Fruit fly (Drosophila melanogaster) whole organism, embryonic: Measurements from ENCODE around the gene CG14913.

Experiments used
- BtbVII ChIP-seq: fragments of 200-800 bp; sonication (Bioruptor generic); optimal IDR thresholded peaks from 3 replicates; lab custom pipeline; 2017; ENCODE audit warnings: missing biosample characterization, mild to moderate bottlenecking, missing genetic modification characterization
- CG10147 ChIP-seq: fragments of 200-800 bp; sonication (Bioruptor generic); optimal IDR thresholded peaks from 2 replicates; lab custom pipeline; 2019; ENCODE audit warnings: missing biosample characterization, mild to moderate bottlenecking, missing genetic modification characterization, moderate library complexity
- CG12299 ChIP-seq: fragments of 200-800 bp; sonication (Bioruptor generic); optimal IDR thresholded peaks from 2 replicates; lab custom pipeline; 2018; ENCODE audit warnings: missing biosample characterization, mild to moderate bottlenecking, missing genetic modification characterization
- CG12659 ChIP-seq: fragments of 200-800 bp; sonication (Bioruptor generic); optimal IDR thresholded peaks from 3 replicates; lab custom pipeline; 2017; ENCODE audit warnings: mild to moderate bottlenecking, missing biosample characterization, missing genetic modification reagents, missing genetic modification characterization
- CG12942 ChIP-seq: fragments of 200-800 bp; sonication (Bioruptor generic); optimal IDR thresholded peaks from 3 replicates; lab custom pipeline; 2016; ENCODE audit warnings: missing biosample characterization, missing genetic modification characterization
- CG13424 ChIP-seq: fragments of 200-800 bp; sonication (Bioruptor generic); optimal IDR thresholded peaks from 2 replicates; lab custom pipeline; 2019; ENCODE audit warnings: missing biosample characterization, mild to moderate bottlenecking, missing genetic modification characterization, moderate library complexity
- CG14710 ChIP-seq: fragments of 200-800 bp; sonication (Bioruptor generic); optimal IDR thresholded peaks from 3 replicates; lab custom pipeline; 2019; ENCODE audit warnings: missing biosample characterization, mild to moderate bottlenecking, missing genetic modification characterization, moderate library complexity
- CG14860 ChIP-seq: fragments of 200-800 bp; sonication (Bioruptor generic); IDR thresholded peaks from 3 replicates; pipeline ENCODE4 v1.3.6; 2022; ENCODE audit warnings: missing biosample characterization, missing genetic modification characterization; ENCODE audit not compliant: partially characterized antibody
- CG15514 ChIP-seq: fragments of 200-800 bp; sonication (Bioruptor generic); optimal IDR thresholded peaks from 3 replicates; lab custom pipeline; 2017; ENCODE audit warnings: missing biosample characterization, missing genetic modification characterization, mild to moderate bottlenecking, moderate library complexity, missing genetic modification reagents
- CG1647 ChIP-seq: fragments of 200-800 bp; sonication (Bioruptor generic); optimal IDR thresholded peaks from 3 replicates; lab custom pipeline; 2016; ENCODE audit warnings: missing biosample characterization, missing genetic modification characterization
- CG17328 ChIP-seq: fragments of 200-800 bp; sonication (Bioruptor generic); IDR thresholded peaks from 2 replicates; pipeline ENCODE4 v1.3.6; 2022; ENCODE audit warnings: missing biosample characterization, missing genetic modification characterization
- CG17802 ChIP-seq: fragments of 200-800 bp; sonication (Bioruptor generic); optimal IDR thresholded peaks from 2 replicates; lab custom pipeline; 2018; ENCODE audit warnings: missing biosample characterization, mild to moderate bottlenecking, missing genetic modification characterization, moderate library complexity
- CG18599 ChIP-seq: fragments of 200-800 bp; sonication (Bioruptor generic); optimal IDR thresholded peaks from 3 replicates; lab custom pipeline; 2017; ENCODE audit warnings: missing biosample characterization, missing genetic modification characterization, mild to moderate bottlenecking, moderate library complexity, missing genetic modification reagents
- CG2678 ChIP-seq: fragments of 200-800 bp; sonication (Bioruptor generic); optimal IDR thresholded peaks from 3 replicates; lab custom pipeline; 2019; ENCODE audit warnings: missing biosample characterization, mild to moderate bottlenecking, missing genetic modification characterization, moderate library complexity
- CG2875 ChIP-seq: fragments of 200-800 bp; sonication (Bioruptor generic); optimal IDR thresholded peaks from 2 replicates; lab custom pipeline; 2017; ENCODE audit warnings: missing biosample characterization, mild to moderate bottlenecking, missing genetic modification characterization, missing genetic modification reagents
- CG3163 ChIP-seq: fragments of 200-800 bp; sonication (Bioruptor generic); optimal IDR thresholded peaks from 3 replicates; lab custom pipeline; 2016; ENCODE audit warnings: missing biosample characterization, missing genetic modification characterization
- CG3281 ChIP-seq: fragments of 200-800 bp; sonication (Bioruptor generic); optimal IDR thresholded peaks from 3 replicates; lab custom pipeline; 2017; ENCODE audit warnings: missing biosample characterization, mild to moderate bottlenecking, missing genetic modification characterization
- CG34376 ChIP-seq: fragments of 200-800 bp; sonication (Bioruptor generic); optimal IDR thresholded peaks from 2 replicates; lab custom pipeline; 2018; ENCODE audit warnings: missing biosample characterization, mild to moderate bottlenecking, missing genetic modification characterization
- CG6791 ChIP-seq: fragments of 200-800 bp; sonication (Bioruptor generic); IDR thresholded peaks from 3 replicates; pipeline ENCODE4 v1.3.6; 2022; ENCODE audit warnings: missing biosample characterization, missing genetic modification characterization; ENCODE audit not compliant: partially characterized antibody
- CG7786 ChIP-seq: fragments of 200-800 bp; sonication (Bioruptor generic); optimal IDR thresholded peaks from 2 replicates; lab custom pipeline; 2016; ENCODE audit warnings: missing biosample characterization, missing genetic modification characterization
- CHES-1-like ChIP-seq: fragments of 200-800 bp; sonication (Bioruptor generic); optimal IDR thresholded peaks from 2 replicates; lab custom pipeline; 2016; ENCODE audit warnings: missing biosample characterization, missing genetic modification characterization
- Camta ChIP-seq: fragments of 200-800 bp; sonication (Bioruptor generic); optimal IDR thresholded peaks from 2 replicates; lab custom pipeline; 2016; ENCODE audit warnings: missing biosample characterization, missing genetic modification characterization
- Dip2 ChIP-seq: fragments of 200-800 bp; sonication (Bioruptor generic); IDR thresholded peaks from 2 replicates; pipeline ENCODE4 v1.3.6; 2022; ENCODE audit warnings: missing biosample characterization, missing genetic modification characterization
- Doc2 ChIP-seq: fragments of 200-800 bp; sonication (Bioruptor generic); IDR thresholded peaks from 2 replicates; pipeline ENCODE4 v1.3.6; 2022; ENCODE audit warnings: missing biosample characterization, missing genetic modification characterization
- Eip74EF ChIP-seq, 2 experiments: fragments of 200-800 bp in 1 of 2; fragments of >200 bp in 1 of 2; sonication (Bioruptor generic) in 1 of 2; optimal IDR thresholded peaks; 2 replicates each; lab custom pipeline; 2017 to 2019; ENCODE audit warnings: missing biosample characterization in 2 of 2, missing genetic modification characterization in 2 of 2, mild to moderate bottlenecking in 1 of 2, moderate library complexity in 1 of 2
- Hr51 ChIP-seq, 2 experiments: fragments of 200-800 bp; sonication (Bioruptor generic); optimal IDR thresholded peaks; 2 replicates in 1 of 2; 3 replicates in 1 of 2; lab custom pipeline; 2016 to 2018; ENCODE audit warnings: missing biosample characterization in 2 of 2, missing genetic modification characterization in 2 of 2, mild to moderate bottlenecking in 1 of 2, moderate library complexity in 1 of 2
- Hsf ChIP-seq: fragments of 200-800 bp; sonication (Bioruptor generic); optimal IDR thresholded peaks from 3 replicates; lab custom pipeline; 2016; ENCODE audit warnings: missing biosample characterization, missing genetic modification characterization
- Jarid2 ChIP-seq: fragments of 200-800 bp; sonication (Bioruptor generic); optimal IDR thresholded peaks from 3 replicates; lab custom pipeline; 2017; ENCODE audit warnings: mild to moderate bottlenecking, missing biosample characterization, missing genetic modification reagents, missing genetic modification characterization
- Lpt ChIP-seq: fragments of >200 bp; optimal IDR thresholded peaks from 2 replicates; lab custom pipeline; 2018; ENCODE audit warnings: missing biosample characterization, missing genetic modification characterization
- Nf-YA ChIP-seq: fragments of 200-800 bp; sonication (Bioruptor generic); IDR thresholded peaks from 2 replicates; pipeline ENCODE4 v1.3.6; 2022; ENCODE audit warnings: missing biosample characterization, missing genetic modification characterization
- Oli ChIP-seq: fragments of 200-800 bp; sonication (Bioruptor generic); optimal IDR thresholded peaks from 2 replicates; lab custom pipeline; 2018; ENCODE audit warnings: missing biosample characterization, mild to moderate bottlenecking, missing genetic modification characterization, moderate library complexity
- Pdp1 ChIP-seq, 2 experiments: fragments of 200-800 bp; sonication (Bioruptor generic); optimal IDR thresholded peaks; 3 replicates each; lab custom pipeline; 2016; ENCODE audit warnings: missing biosample characterization in 2 of 2, missing genetic modification characterization in 2 of 2, mild to moderate bottlenecking in 1 of 2, moderate library complexity in 1 of 2
- bbx ChIP-seq: fragments of 200-800 bp; sonication (Bioruptor generic); IDR thresholded peaks from 2 replicates; pipeline ENCODE4 v1.3.6; 2022; ENCODE audit warnings: missing biosample characterization, missing genetic modification characterization; ENCODE audit not compliant: partially characterized antibody
- da ChIP-seq: fragments of 200-800 bp; sonication (Bioruptor generic); optimal IDR thresholded peaks from 2 replicates; lab custom pipeline; 2016; ENCODE audit warnings: missing biosample characterization, missing genetic modification characterization
- dpn ChIP-seq, 2 experiments: fragments of 200-800 bp; sonication (Bioruptor generic); optimal IDR thresholded peaks; 3 replicates each; lab custom pipeline; 2016; ENCODE audit warnings: missing biosample characterization in 2 of 2, missing genetic modification characterization in 2 of 2
- gfzf ChIP-seq: fragments of 200-800 bp; sonication (Bioruptor generic); optimal IDR thresholded peaks from 2 replicates; lab custom pipeline; 2016; ENCODE audit warnings: missing biosample characterization, mild to moderate bottlenecking, missing genetic modification characterization, moderate library complexity
- gsb-n ChIP-seq: fragments of 200-800 bp; sonication (Bioruptor generic); optimal IDR thresholded peaks from 3 replicates; lab custom pipeline; 2018; ENCODE audit warnings: missing biosample characterization, mild to moderate bottlenecking, missing genetic modification characterization
- jigr1 ChIP-seq: fragments of 200-800 bp; sonication (Bioruptor generic); IDR thresholded peaks from 3 replicates; pipeline ENCODE4 v1.3.6; 2022; ENCODE audit warnings: missing biosample characterization, missing genetic modification characterization
- mld ChIP-seq: fragments of 200-800 bp; sonication (Bioruptor generic); IDR thresholded peaks from 3 replicates; pipeline ENCODE4 v1.3.6; 2022; ENCODE audit warnings: missing biosample characterization, missing genetic modification characterization; ENCODE audit not compliant: partially characterized antibody
- nerfin-1 ChIP-seq: fragments of 200-800 bp; sonication (Bioruptor generic); optimal IDR thresholded peaks from 3 replicates; lab custom pipeline; 2019; ENCODE audit warnings: missing biosample characterization, mild to moderate bottlenecking, missing genetic modification characterization, moderate library complexity
- phol ChIP-seq: fragments of 200-800 bp; sonication (Bioruptor generic); optimal IDR thresholded peaks from 3 replicates; lab custom pipeline; 2018; ENCODE audit warnings: missing biosample characterization, mild to moderate bottlenecking, missing genetic modification characterization, moderate library complexity
- pita ChIP-seq: fragments of 200-800 bp; sonication (Bioruptor generic); optimal IDR thresholded peaks from 2 replicates; lab custom pipeline; 2017; ENCODE audit warnings: missing biosample characterization, mild to moderate bottlenecking, missing genetic modification characterization
- prd ChIP-seq, 3 experiments: fragments of >200 bp in 2 of 3; fragments of 200-800 bp in 1 of 3; sonication (Bioruptor generic) in 1 of 3; optimal IDR thresholded peaks in 2 of 3; IDR thresholded peaks in 1 of 3; 2 replicates in 2 of 3; 3 replicates in 1 of 3; pipeline versions ENCODE4 v1.3.6 to Lab custom; 2017 to 2022; ENCODE audit warnings: missing biosample characterization in 1 of 3, missing genetic modification characterization in 1 of 3
- rib ChIP-seq: fragments of 200-800 bp; sonication (Bioruptor generic); IDR thresholded peaks from 2 replicates; pipeline ENCODE4 v1.3.6; 2022; ENCODE audit warnings: missing biosample characterization, missing genetic modification characterization
- run ChIP-seq: fragments of 200-800 bp; sonication (Bioruptor generic); optimal IDR thresholded peaks from 3 replicates; lab custom pipeline; 2018; ENCODE audit warnings: missing biosample characterization, mild to moderate bottlenecking, missing genetic modification characterization
- sens-2 ChIP-seq: fragments of 200-800 bp; sonication (Bioruptor generic); IDR thresholded peaks from 2 replicates; pipeline ENCODE4 v1.3.6; 2022; ENCODE audit warnings: missing biosample characterization, missing genetic modification characterization
- slp2 ChIP-seq: fragments of 200-800 bp; sonication (Bioruptor generic); optimal IDR thresholded peaks from 2 replicates; lab custom pipeline; 2016; ENCODE audit warnings: missing biosample characterization, missing genetic modification characterization
- tx ChIP-seq: fragments of 200-800 bp; sonication (Bioruptor generic); optimal IDR thresholded peaks from 2 replicates; lab custom pipeline; 2016; ENCODE audit warnings: missing biosample characterization, missing genetic modification characterization
- unc-4 ChIP-seq: fragments of 200-800 bp; sonication (Bioruptor generic); IDR thresholded peaks from 2 replicates; pipeline ENCODE4 v1.3.6; 2022; ENCODE audit warnings: missing biosample characterization, missing genetic modification characterization; ENCODE audit not compliant: partially characterized antibody

The CG14913 gene

DNA sequence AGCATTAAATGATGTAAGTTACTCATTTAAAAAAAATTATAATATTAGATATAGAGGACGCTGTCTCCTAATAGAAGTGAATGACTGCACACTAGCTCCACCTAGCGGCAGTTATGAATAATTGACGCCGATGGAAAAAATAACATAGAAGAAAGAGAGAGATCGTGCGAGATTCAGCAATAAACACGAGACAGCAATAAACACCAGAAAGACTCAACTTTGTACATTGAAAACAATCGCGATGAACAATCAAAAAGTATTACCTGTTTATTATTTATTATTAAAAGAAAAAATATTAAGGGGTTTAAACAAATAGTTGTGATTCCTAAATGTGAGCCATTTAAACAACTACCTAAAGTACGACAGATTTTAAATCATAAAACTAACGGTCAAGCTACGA, 30.7 kb upstream of the CG14913 start (continued):
- no peak for TF ChIP-seq CG34376 (GFP tag; lab: Kevin White, UChicago)
- TF ChIP-seq CG17802, result no peak
- peak; percentile 54 for TF ChIP-seq phol
- no peak for TF ChIP-seq slp2 (GFP tag; lab: Kevin White, UChicago)
- TF ChIP-seq CHES-1-like (GFP tag; lab: Kevin White, UChicago), result no peak
- TF ChIP-seq Camta, result no peak
- no peak for TF ChIP-seq pita
- TF ChIP-seq unc-4, result no peak
- no peak for TF ChIP-seq BtbVII (GFP tag; lab: Kevin White, UChicago)
- TF ChIP-seq run (tag; lab: Kevin White, UChicago), result no peak
- no peak for TF ChIP-seq Lpt (GFP tag; lab: Kevin White, UChicago)
- no peak for TF ChIP-seq Eip74EF (GFP tag; optimal IDR thresholded peaks at IDR 0.05; lab: Kevin White, UChicago)
- TF ChIP-seq CG1647, result no peak
- no peak for TF ChIP-seq CG3163 (GFP tag; lab: Kevin White, UChicago)
- TF ChIP-seq bbx, result no peak
- TF ChIP-seq gsb-n, result no peak
- peak; percentile 47 for TF ChIP-seq CG14710 (tag; lab: Kevin White, UChicago)
- TF ChIP-seq Hr51 (GFP tag; optimal IDR thresholded peaks at IDR 0.05; lab: Kevin White, UChicago), result no peak
- TF ChIP-seq Hsf (GFP tag; lab: Kevin White, UChicago), result no peak
- TF ChIP-seq CG2678 (tag; lab: Kevin White, UChicago), result peak; percentile 66
- no peak for TF ChIP-seq CG2875 (GFP tag; lab: Kevin White, UChicago)
- TF ChIP-seq Pdp1 (GFP tag; optimal IDR thresholded peaks at IDR 0.05; lab: Kevin White, UChicago), result peak in 1 of 2 experiments; percentile 19
- no peak; the same call in 1 of the 2 replicates for TF ChIP-seq sens-2
- no peak for TF ChIP-seq CG10147 (GFP tag; lab: Kevin White, UChicago)
- TF ChIP-seq prd (optimal IDR thresholded peaks at IDR 0.05; lab: Kevin White, UChicago), result no peak
- peak; percentile 59 for TF ChIP-seq prd (GFP tag; IDR thresholded peaks at IDR 0.05; lab: Robert Waterston, UW)
- peak; percentile 11 for TF ChIP-seq CG13424 (tag; lab: Kevin White, UChicago)
- no peak for TF ChIP-seq CG3281
- no peak for TF ChIP-seq CG12942 (GFP tag; lab: Kevin White, UChicago)
- TF ChIP-seq CG7786, result no peak
- no peak for TF ChIP-seq gfzf (GFP tag; lab: Kevin White, UChicago)
- no peak for TF ChIP-seq Jarid2
- TF ChIP-seq jigr1 (GFP tag; lab: Robert Waterston, UW), result no peak
- no peak for TF ChIP-seq tx (GFP tag; lab: Kevin White, UChicago)
- TF ChIP-seq CG17328 (GFP tag; lab: Robert Waterston, UW), result no peak
- no peak for TF ChIP-seq Nf-YA (GFP tag; lab: Robert Waterston, UW)
- TF ChIP-seq Doc2 (GFP tag; lab: Robert Waterston, UW), result no peak
- no peak for TF ChIP-seq CG18599 (GFP tag; lab: Kevin White, UChicago)
- TF ChIP-seq CG12299 (tag; lab: Kevin White, UChicago), result no peak
- TF ChIP-seq rib (GFP tag; lab: Robert Waterston, UW), result no peak
- no peak for TF ChIP-seq da (GFP tag; lab: Kevin White, UChicago)
- TF ChIP-seq Dip2 (GFP tag; lab: Robert Waterston, UW), result peak; percentile 91
- TF ChIP-seq mld (GFP tag; lab: Robert Waterston, UW), result no peak
- no peak for TF ChIP-seq Oli (tag; lab: Kevin White, UChicago)
- no peak for TF ChIP-seq nerfin-1 (tag; lab: Kevin White, UChicago)
- no peak for TF ChIP-seq dpn (GFP tag; optimal IDR thresholded peaks at IDR 0.05; lab: Kevin White, UChicago)
- TF ChIP-seq CG12659 (GFP tag; lab: Kevin White, UChicago), result no peak
- no peak for TF ChIP-seq CG15514
- TF ChIP-seq CG14860, result no peak
- no peak for TF ChIP-seq CG6791 (GFP tag; lab: Robert Waterston, UW)
